Fruit fly (Drosophila melanogaster) whole organism, embryonic: ENCODE results near the gene Arpc1.

Experiments
- Antp ChIP-seq: fragments of 200-800 bp; sonication (Bioruptor generic); optimal IDR thresholded peaks from 3 replicates; lab custom pipeline; 2016; ENCODE audit warnings: missing biosample characterization, missing genetic modification characterization
- Awh ChIP-seq: fragments of 200-800 bp; sonication (Bioruptor generic); IDR thresholded peaks from 2 replicates; pipeline ENCODE4, ENCODE4 v1.3.6; 2022; ENCODE audit warnings: missing biosample characterization, missing genetic modification characterization
- B-H1 ChIP-seq: fragments of 200-800 bp; sonication (Bioruptor generic); IDR thresholded peaks from 3 replicates; pipeline ENCODE4 v1.3.6; 2022; ENCODE audit warnings: missing biosample characterization, missing genetic modification characterization
- Blimp-1 ChIP-seq: fragments of 200-800 bp; sonication (Bioruptor generic); optimal IDR thresholded peaks from 3 replicates; lab custom pipeline; 2018; ENCODE audit warnings: missing biosample characterization, missing genetic modification characterization, mild to moderate bottlenecking, moderate library complexity, missing genetic modification reagents
- CG11093 ChIP-seq: fragments of 200-800 bp; sonication (Bioruptor generic); IDR thresholded peaks from 3 replicates; pipeline ENCODE4 v1.3.6; 2022; ENCODE audit warnings: missing biosample characterization, missing genetic modification characterization
- CG11560 ChIP-seq: fragments of 200-800 bp; sonication (Bioruptor generic); IDR thresholded peaks from 3 replicates; pipeline ENCODE4 v1.3.6; 2022; ENCODE audit warnings: missing biosample characterization, missing genetic modification characterization
- CG12236 ChIP-seq: fragments of 200-800 bp; sonication (Bioruptor generic); optimal IDR thresholded peaks from 2 replicates; lab custom pipeline; 2016; ENCODE audit warnings: missing biosample characterization, missing genetic modification characterization
- CG14050 ChIP-seq: fragments of 200-800 bp; sonication (Bioruptor generic); IDR thresholded peaks from 3 replicates; pipeline ENCODE4 v1.3.6; 2022; ENCODE audit warnings: missing biosample characterization, missing genetic modification characterization
- CG15269 ChIP-seq: fragments of 200-800 bp; sonication (Bioruptor generic); optimal IDR thresholded peaks from 2 replicates; lab custom pipeline; 2018; ENCODE audit warnings: missing biosample characterization, mild to moderate bottlenecking, missing genetic modification characterization, moderate library complexity
- CG17359 ChIP-seq: fragments of 200-800 bp; sonication (Bioruptor generic); optimal IDR thresholded peaks from 3 replicates; lab custom pipeline; 2018; ENCODE audit warnings: missing biosample characterization, mild to moderate bottlenecking, missing genetic modification characterization, moderate library complexity
- CG17802 ChIP-seq: fragments of 200-800 bp; sonication (Bioruptor generic); optimal IDR thresholded peaks from 2 replicates; lab custom pipeline; 2018; ENCODE audit warnings: missing biosample characterization, mild to moderate bottlenecking, missing genetic modification characterization, moderate library complexity
- CG2678 ChIP-seq: fragments of 200-800 bp; sonication (Bioruptor generic); optimal IDR thresholded peaks from 3 replicates; lab custom pipeline; 2019; ENCODE audit warnings: missing biosample characterization, mild to moderate bottlenecking, missing genetic modification characterization, moderate library complexity
- CG31441 ChIP-seq: fragments of 200-800 bp; sonication (Bioruptor generic); IDR thresholded peaks from 2 replicates; pipeline ENCODE4 v1.3.6; 2022; ENCODE audit warnings: missing biosample characterization, missing genetic modification characterization
- CG34422 ChIP-seq: fragments of 200-800 bp; sonication (Bioruptor generic); IDR thresholded peaks from 3 replicates; pipeline ENCODE4 v1.3.6; 2022; ENCODE audit warnings: missing biosample characterization, missing genetic modification characterization
- CG3847 ChIP-seq: fragments of 200-800 bp; sonication (Bioruptor generic); IDR thresholded peaks from 2 replicates; pipeline ENCODE4 v1.3.6; 2022; ENCODE audit warnings: missing biosample characterization, missing genetic modification characterization
- CG3995 ChIP-seq: fragments of 200-800 bp; sonication (Bioruptor generic); optimal IDR thresholded peaks from 3 replicates; lab custom pipeline; 2016; ENCODE audit warnings: missing biosample characterization, missing genetic modification characterization
- CG4282 ChIP-seq: fragments of 200-800 bp; sonication (Bioruptor generic); optimal IDR thresholded peaks from 2 replicates; lab custom pipeline; 2016; ENCODE audit warnings: missing biosample characterization, missing genetic modification characterization
- CG4707 ChIP-seq: fragments of 200-800 bp; sonication (Bioruptor generic); optimal IDR thresholded peaks from 2 replicates; lab custom pipeline; 2018; ENCODE audit warnings: missing biosample characterization, mild to moderate bottlenecking, missing genetic modification characterization, moderate library complexity
- CG4730 ChIP-seq: fragments of 200-800 bp; sonication (Bioruptor generic); IDR thresholded peaks from 2 replicates; pipeline ENCODE4 v1.3.6; 2022; ENCODE audit warnings: missing biosample characterization, missing genetic modification characterization
- CG4820 ChIP-seq: fragments of 200-800 bp; sonication (Bioruptor generic); optimal IDR thresholded peaks from 3 replicates; lab custom pipeline; 2016; ENCODE audit warnings: missing biosample characterization, missing genetic modification characterization
- CG4854 ChIP-seq: fragments of 200-800 bp; sonication (Bioruptor generic); optimal IDR thresholded peaks from 2 replicates; lab custom pipeline; 2016; ENCODE audit warnings: missing biosample characterization, missing genetic modification characterization, inconsistent platforms
- CG8478 ChIP-seq: fragments of >200 bp; optimal IDR thresholded peaks from 2 replicates; lab custom pipeline; 2018
- Doc2 ChIP-seq: fragments of 200-800 bp; sonication (Bioruptor generic); IDR thresholded peaks from 2 replicates; pipeline ENCODE4 v1.3.6; 2022; ENCODE audit warnings: missing biosample characterization, missing genetic modification characterization
- Dp ChIP-seq: fragments of 200-800 bp; sonication (Bioruptor generic); optimal IDR thresholded peaks from 2 replicates; lab custom pipeline; 2018; ENCODE audit warnings: missing biosample characterization, mild to moderate bottlenecking, missing genetic modification characterization, moderate library complexity
- Fer1 ChIP-seq: fragments of 200-800 bp; sonication (Bioruptor generic); optimal IDR thresholded peaks from 2 replicates; lab custom pipeline; 2017; ENCODE audit warnings: missing biosample characterization, mild to moderate bottlenecking, missing genetic modification characterization
- GATAe ChIP-seq: fragments of 200-800 bp; sonication (Bioruptor generic); conservative IDR thresholded peaks from 2 replicates; pipeline ENCODE4 v1.3.6; 2022; ENCODE audit warnings: missing biosample characterization, missing genetic modification characterization
- Hmx ChIP-seq: fragments of 200-800 bp; sonication (Bioruptor generic); optimal IDR thresholded peaks from 2 replicates; lab custom pipeline; 2016; ENCODE audit warnings: missing biosample characterization, missing genetic modification characterization
- Hr3 ChIP-seq: fragments of 200-800 bp; sonication (Bioruptor generic); optimal IDR thresholded peaks from 3 replicates; lab custom pipeline; 2016; ENCODE audit warnings: missing biosample characterization, missing genetic modification characterization
- Hr39 ChIP-seq: fragments of >200 bp; optimal IDR thresholded peaks from 2 replicates; lab custom pipeline; 2017
- Lim3 ChIP-seq: fragments of 200-800 bp; sonication (Bioruptor generic); IDR thresholded peaks from 2 replicates; pipeline ENCODE4 v1.3.6; 2022; ENCODE audit warnings: missing biosample characterization, missing genetic modification characterization
- Lpt ChIP-seq: fragments of >200 bp; optimal IDR thresholded peaks from 2 replicates; lab custom pipeline; 2018; ENCODE audit warnings: missing biosample characterization, missing genetic modification characterization
- Mes4 ChIP-seq: fragments of 200-800 bp; sonication (Bioruptor generic); optimal IDR thresholded peaks from 2 replicates; lab custom pipeline; 2016; ENCODE audit warnings: missing biosample characterization, missing genetic modification characterization
- NC2α ChIP-seq: fragments of 200-800 bp; sonication (Bioruptor generic); optimal IDR thresholded peaks from 2 replicates; lab custom pipeline; 2016; ENCODE audit warnings: missing biosample characterization, missing genetic modification characterization
- Oaz ChIP-seq: fragments of 200-800 bp; sonication (Bioruptor generic); IDR thresholded peaks from 2 replicates; pipeline ENCODE4 v1.3.6; 2022; ENCODE audit warnings: missing biosample characterization, missing genetic modification characterization
- PHDP ChIP-seq: fragments of 200-800 bp; sonication (Bioruptor generic); optimal IDR thresholded peaks from 3 replicates; lab custom pipeline; 2018; ENCODE audit warnings: missing biosample characterization, mild to moderate bottlenecking, missing genetic modification characterization, moderate library complexity
- Ravus ChIP-seq: fragments of 200-800 bp; sonication (Bioruptor generic); IDR thresholded peaks from 2 replicates; pipeline ENCODE4 v1.3.6; 2022; ENCODE audit warnings: missing biosample characterization, missing genetic modification characterization
- Rfx ChIP-seq: fragments of 200-800 bp; sonication (Bioruptor generic); IDR thresholded peaks from 2 replicates; pipeline ENCODE4 v1.3.6; 2022; ENCODE audit warnings: missing biosample characterization, missing genetic modification characterization
- al ChIP-seq: fragments of 200-800 bp; sonication (Bioruptor generic); IDR thresholded peaks from 2 replicates; pipeline ENCODE4 v1.3.6; 2022; ENCODE audit warnings: missing biosample characterization, missing genetic modification characterization
- bowl ChIP-seq: fragments of 200-800 bp; sonication (Bioruptor generic); IDR thresholded peaks from 2 replicates; pipeline ENCODE4 v1.3.6; 2022; ENCODE audit warnings: missing biosample characterization, missing genetic modification characterization
- fru ChIP-seq: fragments of >200 bp; optimal IDR thresholded peaks from 2 replicates; lab custom pipeline; 2017
- grau ChIP-seq: fragments of 200-800 bp; optimal IDR thresholded peaks from 3 replicates; lab custom pipeline; 2019; ENCODE audit warnings: missing biosample characterization, mild to moderate bottlenecking, missing genetic modification characterization, moderate library complexity
- ind ChIP-seq: fragments of 200-800 bp; sonication (Bioruptor generic); optimal IDR thresholded peaks from 3 replicates; lab custom pipeline; 2016; ENCODE audit warnings: missing biosample characterization, missing genetic modification characterization
- pfk ChIP-seq: fragments of 200-800 bp; sonication (Bioruptor generic); optimal IDR thresholded peaks from 2 replicates; lab custom pipeline; 2018; ENCODE audit warnings: missing biosample characterization, mild to moderate bottlenecking, missing genetic modification characterization, moderate library complexity
- phol ChIP-seq: fragments of 200-800 bp; sonication (Bioruptor generic); optimal IDR thresholded peaks from 3 replicates; lab custom pipeline; 2018; ENCODE audit warnings: missing biosample characterization, mild to moderate bottlenecking, missing genetic modification characterization, moderate library complexity
- pros ChIP-seq: fragments of 200-800 bp; sonication (Bioruptor generic); optimal IDR thresholded peaks from 3 replicates; lab custom pipeline; 2019; ENCODE audit warnings: missing biosample characterization, mild to moderate bottlenecking, missing genetic modification characterization, moderate library complexity
- repo ChIP-seq: fragments of 200-800 bp; sonication (Bioruptor generic); optimal IDR thresholded peaks from 2 replicates; lab custom pipeline; 2016; ENCODE audit warnings: missing biosample characterization, missing genetic modification characterization
- run ChIP-seq: fragments of 200-800 bp; sonication (Bioruptor generic); optimal IDR thresholded peaks from 3 replicates; lab custom pipeline; 2018; ENCODE audit warnings: missing biosample characterization, mild to moderate bottlenecking, missing genetic modification characterization
- sr ChIP-seq: fragments of 200-800 bp; sonication (Bioruptor generic); IDR thresholded peaks from 3 replicates; pipeline ENCODE4 v1.3.6; 2022; ENCODE audit warnings: missing biosample characterization, missing genetic modification characterization
- stwl ChIP-seq: fragments of 200-800 bp; sonication (Bioruptor generic); optimal IDR thresholded peaks from 3 replicates; lab custom pipeline; 2018; ENCODE audit warnings: missing biosample characterization, mild to moderate bottlenecking, missing genetic modification characterization, moderate library complexity
- trh ChIP-seq: fragments of 200-800 bp; sonication (Bioruptor generic); optimal IDR thresholded peaks from 2 replicates; lab custom pipeline; 2016; ENCODE audit warnings: missing biosample characterization, missing genetic modification characterization
- zen ChIP-seq: fragments of 200-800 bp; sonication (Bioruptor generic); optimal IDR thresholded peaks from 3 replicates; lab custom pipeline; 2018; ENCODE audit warnings: missing biosample characterization, mild to moderate bottlenecking, missing genetic modification characterization, moderate library complexity
- zf30C ChIP-seq: fragments of 200-800 bp; sonication (Bioruptor generic); optimal IDR thresholded peaks from 3 replicates; lab custom pipeline; 2018; ENCODE audit warnings: missing biosample characterization, mild to moderate bottlenecking, missing genetic modification characterization
- zfh2 ChIP-seq: fragments of 200-800 bp; sonication (Bioruptor generic); optimal IDR thresholded peaks from 2 replicates; lab custom pipeline; 2016; ENCODE audit warnings: missing biosample characterization, missing genetic modification characterization

Arpc1 gene

DNA sequence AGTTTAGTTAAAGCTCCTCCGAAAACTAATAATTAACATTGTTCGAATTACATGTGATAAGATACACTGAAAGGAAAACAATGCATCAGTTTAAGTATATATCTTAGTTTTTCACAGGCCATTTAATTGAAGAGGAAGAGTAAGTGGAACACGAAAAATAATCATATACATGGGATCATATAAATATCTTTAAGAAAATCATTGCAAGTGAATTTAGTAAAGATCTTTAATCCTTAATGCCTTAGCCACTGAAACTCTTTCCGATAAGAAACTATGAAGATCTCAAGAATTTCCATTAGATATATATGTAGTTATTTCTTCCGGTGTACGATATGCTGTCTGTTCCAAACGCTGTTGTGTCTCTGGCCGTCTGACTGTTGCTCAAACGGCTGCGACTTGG, 50.9 kb downstream of the Arpc1 start (continued):
- TF ChIP-seq ind (peak; percentile 44), CG8478 (lab: Kevin White, UChicago) (no peak), Awh (peak; percentile 40; the same call in 1 of the 2 replicates), CG12236 (peak; percentile 13), Ravus (GFP tag; lab: Robert Waterston, UW) (peak; percentile 31), Fer1 (GFP tag; lab: Kevin White, UChicago) (peak; percentile 11), CG17802 (tag; lab: Kevin White, UChicago) (no peak), run (tag; lab: Kevin White, UChicago) (peak; percentile 59), PHDP (tag; lab: Kevin White, UChicago) (peak; percentile 80), CG4730 (GFP tag; lab: Robert Waterston, UW) (peak; percentile 26; the same call in 1 of the 2 replicates), CG31441 (GFP tag; lab: Robert Waterston, UW) (peak; percentile 58; the same call in 1 of the 2 replicates), zen (tag; lab: Kevin White, UChicago) (no peak), Oaz (GFP tag; lab: Robert Waterston, UW) (no peak), NC2α (GFP tag; lab: Kevin White, UChicago) (no peak), CG3995 (GFP tag; lab: Kevin White, UChicago) (no peak), bowl (GFP tag; lab: Robert Waterston, UW) (no peak), grau (tag; lab: Kevin White, UChicago) (peak; percentile 80), Doc2 (GFP tag; lab: Robert Waterston, UW) (no peak), CG15269 (tag; lab: Kevin White, UChicago) (peak; percentile 77), CG17359 (tag; lab: Kevin White, UChicago) (peak; percentile 61), Lim3 (GFP tag; lab: Robert Waterston, UW) (no peak), Lpt (no peak), CG11560 (tag; lab: Robert Waterston, UW) (peak; percentile 54; the same call in 2 of the 3 replicates), CG3847 (GFP tag; lab: Robert Waterston, UW) (peak; percentile 70), CG4820 (GFP tag; lab: Kevin White, UChicago) (peak; percentile 69), repo (GFP tag; lab: Kevin White, UChicago) (peak; percentile 23), pfk (no peak), Dp (GFP tag; lab: Kevin White, UChicago) (no peak), trh (GFP tag; lab: Kevin White, UChicago) (no peak), GATAe (GFP tag; lab: Robert Waterston, UW) (no peak), CG4854 (GFP tag; lab: Kevin White, UChicago) (peak; percentile 43), B-H1 (GFP tag; lab: Robert Waterston, UW) (peak; percentile 33; the same call in 1 of the 3 replicates), sr (GFP tag; lab: Robert Waterston, UW) (no peak), zfh2 (GFP tag; lab: Kevin White, UChicago) (peak; percentile 21), CG4707 (GFP tag; lab: Kevin White, UChicago) (no peak), Hr39 (lab: Kevin White, UChicago) (no peak), Hr3 (GFP tag; lab: Kevin White, UChicago) (peak; percentile 51), CG4282 (GFP tag; lab: Kevin White, UChicago) (no peak), al (GFP tag; lab: Robert Waterston, UW) (peak; percentile 30), CG11093 (GFP tag; lab: Robert Waterston, UW) (no peak), Mes4 (GFP tag; lab: Kevin White, UChicago) (peak; percentile 6), fru (no peak), phol (tag; lab: Kevin White, UChicago) (peak; percentile 43), Hmx (peak; percentile 11), CG34422 (GFP tag; lab: Robert Waterston, UW) (no peak), CG14050 (GFP tag; lab: Robert Waterston, UW) (no peak; the same call in 2 of the 3 replicates), pros (GFP tag; lab: Kevin White, UChicago) (no peak), Blimp-1 (GFP tag; lab: Kevin White, UChicago) (no peak), Antp (GFP tag; lab: Kevin White, UChicago) (peak; percentile 19), CG2678 (peak; percentile 76), stwl (tag; lab: Kevin White, UChicago) (no peak), Rfx (peak; percentile 60; the same call in 1 of the 2 replicates), zf30C (GFP tag; lab: Kevin White, UChicago) (peak; percentile 8)
